Fruit fly (Drosophila melanogaster) whole organism: ENCODE measurements around the gene CG14556.

Experiments
- CG8478 ChIP-seq: fragments of >200 bp; optimal IDR thresholded peaks from 2 replicates; lab custom pipeline; 2018; ENCODE audit warnings: inconsistent platforms
- Dll ChIP-seq: fragments of >200 bp; optimal IDR thresholded peaks from 2 replicates; lab custom pipeline; 2017
- EcR ChIP-seq, 2 experiments: fragments of >200 bp; optimal IDR thresholded peaks; 2 replicates each; lab custom pipeline; 2017; ENCODE audit warnings: missing biosample characterization in 2 of 2, missing genetic modification characterization in 2 of 2, missing genetic modification reagents in 2 of 2
- pan ChIP-seq: fragments of >200 bp; optimal IDR thresholded peaks from 2 replicates; lab custom pipeline; 2017
- psq ChIP-seq: fragments of >200 bp; optimal IDR thresholded peaks from 2 replicates; lab custom pipeline; 2017
- usp ChIP-seq: fragments of >200 bp; optimal IDR thresholded peaks from 2 replicates; lab custom pipeline; 2017; ENCODE audit warnings: missing biosample characterization, missing genetic modification characterization, mixed read lengths

DNA sequence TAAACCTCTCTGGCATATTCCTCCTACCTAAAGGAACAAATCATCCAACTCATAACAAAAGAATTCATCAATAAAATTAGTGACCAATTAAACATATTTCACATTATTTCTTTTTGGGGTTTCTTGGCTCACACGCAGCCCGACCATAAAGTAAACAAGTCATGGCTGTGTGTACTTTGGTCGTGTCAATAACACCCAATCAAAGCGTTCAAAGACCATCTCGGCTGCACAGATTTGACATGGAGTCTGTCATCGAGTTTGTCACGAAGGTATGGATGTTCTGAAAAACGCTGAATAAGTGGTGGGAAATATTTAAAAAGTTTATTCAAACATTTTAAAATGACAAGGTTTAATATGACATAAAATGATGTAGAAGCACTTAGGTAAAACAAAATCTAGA, 4.1 kb downstream of the CG14556 start:
- TF ChIP-seq pan (lab: Kevin White, UChicago): no peak
- no peak for TF ChIP-seq psq (lab: Kevin White, UChicago)
- TF ChIP-seq usp: no peak
- TF ChIP-seq Dll (lab: Kevin White, UChicago): no peak
- no peak for TF ChIP-seq CG8478 (lab: Kevin White, UChicago)
- TF ChIP-seq EcR (GFP tag; optimal IDR thresholded peaks at IDR 0.05; lab: Kevin White, UChicago): no peak
